Worm (Caenorhabditis elegans): Measurements from ENCODE around the gene F58H1.2.

F58H1.2 gene

ce11 chrV:11901260-11901659 is 27.6 kb upstream of the F58H1.2 start:
- TF ChIP-seq tbx-11 (GFP tag; IDR thresholded peaks at IDR 0.05): no peak
- TF ChIP-seq scrt-1 (GFP tag; IDR thresholded peaks at IDR 0.05): no peak
- TF ChIP-seq B0310.2 (tag; optimal IDR thresholded peaks at IDR 0.05): no peak
- no peak for TF ChIP-seq hmbx-1 (tag; optimal IDR thresholded peaks at IDR 0.05)
- no peak for TF ChIP-seq sea-1 (GFP tag; conservative IDR thresholded peaks at IDR 0.05)
- no peak for TF ChIP-seq pes-1 (GFP tag; IDR thresholded peaks at IDR 0.05)
- no peak for TF ChIP-seq ets-7 (tag; optimal IDR thresholded peaks at IDR 0.05)
- TF ChIP-seq ceh-36 (tag; optimal IDR thresholded peaks at IDR 0.05): no peak

ce11 chrV:11902161-11902560 is 26.7 kb upstream of the F58H1.2 start:
- TF ChIP-seq tra-4 (tag; optimal IDR thresholded peaks at IDR 0.05) (no peak), sea-1 (GFP tag; conservative IDR thresholded peaks at IDR 0.05) (no peak), flt-1 (GFP tag; IDR thresholded peaks at IDR 0.05) (no peak)

- no peak for TF ChIP-seq flt-1 (GFP tag; IDR thresholded peaks at IDR 0.05)
- no peak for TF ChIP-seq hnd-1 (tag; optimal IDR thresholded peaks at IDR 0.05)
- no peak for TF ChIP-seq hmbx-1 (tag; optimal IDR thresholded peaks at IDR 0.05)
- no peak for TF ChIP-seq ceh-13 (GFP tag; optimal IDR thresholded peaks at IDR 0.05)
- TF ChIP-seq tra-4 (tag; optimal IDR thresholded peaks at IDR 0.05): no peak
- no peak for TF ChIP-seq tbx-37 (GFP tag; conservative IDR thresholded peaks at IDR 0.05)
- TF ChIP-seq tbx-11 (GFP tag; IDR thresholded peaks at IDR 0.05): no peak
- TF ChIP-seq hmg-4 (GFP tag; optimal IDR thresholded peaks at IDR 0.05): no peak
- no peak for TF ChIP-seq aly-1 (tag; optimal IDR thresholded peaks at IDR 0.05)
- no peak for TF ChIP-seq ceh-36 (tag; optimal IDR thresholded peaks at IDR 0.05)
- no peak for TF ChIP-seq B0310.2 (tag; optimal IDR thresholded peaks at IDR 0.05)
- TF ChIP-seq F13C5.2 (tag; optimal IDR thresholded peaks at IDR 0.05): no peak
- TF ChIP-seq ama-1 (optimal IDR thresholded peaks at IDR 0.05): no peak
- TF ChIP-seq pes-1 (GFP tag; IDR thresholded peaks at IDR 0.05): no peak
- TF ChIP-seq ets-7 (tag; optimal IDR thresholded peaks at IDR 0.05): no peak
- no peak for TF ChIP-seq sea-1 (GFP tag; conservative IDR thresholded peaks at IDR 0.05)
- no peak for TF ChIP-seq scrt-1 (GFP tag; IDR thresholded peaks at IDR 0.05)
Observed at ce11 chrV:11905977-11906376, 22.9 kb upstream of the F58H1.2 start.

DNA sequence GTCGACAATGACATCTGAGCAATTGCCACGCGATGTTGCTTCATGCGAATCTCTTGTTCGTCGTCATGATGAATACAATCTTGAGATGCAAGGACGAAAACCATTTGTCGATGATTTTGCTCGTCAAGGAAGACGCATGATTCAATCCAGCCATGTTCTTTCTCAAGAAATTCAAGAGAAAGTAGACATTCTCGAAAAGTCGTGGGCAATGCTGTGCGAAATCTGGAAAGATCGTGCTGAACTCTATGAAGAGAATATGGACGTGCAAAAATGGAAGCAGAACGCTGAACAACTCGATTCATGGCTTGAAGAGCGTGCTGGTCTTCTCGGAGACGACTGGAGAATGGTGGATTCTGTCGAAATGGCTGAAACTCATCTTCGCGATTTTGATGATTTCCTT is 15.6 kb upstream of the F58H1.2 start:
- TF ChIP-seq aly-1 (tag; optimal IDR thresholded peaks at IDR 0.05): peak; percentile 18
- TF ChIP-seq hmbx-1 (tag; optimal IDR thresholded peaks at IDR 0.05): no peak

DNA sequence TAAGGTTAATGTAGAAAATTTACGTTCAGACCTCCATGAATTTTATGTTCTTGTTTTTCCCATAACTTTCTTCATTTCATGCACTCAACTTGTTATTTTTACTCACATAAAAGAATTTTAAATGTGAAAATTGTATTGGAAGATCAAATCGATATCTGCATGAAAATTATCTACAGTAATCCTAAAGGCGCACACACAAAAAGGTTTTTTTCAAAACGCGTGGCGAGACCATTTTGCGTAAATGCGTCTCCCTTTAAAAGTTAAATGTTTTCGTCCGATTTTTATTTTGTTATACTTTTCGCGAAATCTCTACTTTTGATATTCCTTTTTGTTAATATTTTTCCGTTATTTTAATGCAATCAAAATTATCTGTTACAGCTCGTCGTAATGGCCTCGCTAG is 11.7 kb upstream of the F58H1.2 start, which contains the start of gene R31.2:
R31.2 (plus strand) TSS at position 388 of the 400 bp plus-strand sequence.
- TF ChIP-seq hnd-1 (tag; optimal IDR thresholded peaks at IDR 0.05) (no peak), F13C5.2 (tag; optimal IDR thresholded peaks at IDR 0.05) (no peak), tbx-37 (GFP tag; conservative IDR thresholded peaks at IDR 0.05) (no peak), ceh-36 (tag; optimal IDR thresholded peaks at IDR 0.05) (no peak), ceh-13 (GFP tag; optimal IDR thresholded peaks at IDR 0.05) (no peak), hmg-4 (GFP tag; optimal IDR thresholded peaks at IDR 0.05) (no peak), sea-1 (GFP tag; conservative IDR thresholded peaks at IDR 0.05) (no peak), ama-1 (optimal IDR thresholded peaks at IDR 0.05) (no peak), flt-1 (GFP tag; IDR thresholded peaks at IDR 0.05) (no peak), pes-1 (GFP tag; IDR thresholded peaks at IDR 0.05) (no peak), hmbx-1 (tag; optimal IDR thresholded peaks at IDR 0.05) (no peak), scrt-1 (GFP tag; IDR thresholded peaks at IDR 0.05) (no peak), tbx-11 (GFP tag; IDR thresholded peaks at IDR 0.05) (no peak), tra-4 (tag; optimal IDR thresholded peaks at IDR 0.05) (no peak), ets-7 (tag; optimal IDR thresholded peaks at IDR 0.05) (no peak), aly-1 (tag; optimal IDR thresholded peaks at IDR 0.05) (no peak), B0310.2 (tag; optimal IDR thresholded peaks at IDR 0.05) (no peak)

ce11 chrV:11919639-11920038 is 9.3 kb upstream of the F58H1.2 start:
- no peak for TF ChIP-seq flt-1 (GFP tag; IDR thresholded peaks at IDR 0.05)
- TF ChIP-seq hmg-4 (GFP tag; optimal IDR thresholded peaks at IDR 0.05): no peak
- no peak for TF ChIP-seq hnd-1 (tag; optimal IDR thresholded peaks at IDR 0.05)

ce11 chrV:11921229-11921628 is 7.7 kb upstream of the F58H1.2 start:
- TF ChIP-seq ets-7 (tag; optimal IDR thresholded peaks at IDR 0.05): no peak
- no peak for TF ChIP-seq F13C5.2 (tag; optimal IDR thresholded peaks at IDR 0.05)
- no peak for TF ChIP-seq tbx-11 (GFP tag; IDR thresholded peaks at IDR 0.05)
- no peak for TF ChIP-seq sea-1 (GFP tag; conservative IDR thresholded peaks at IDR 0.05)
- no peak for TF ChIP-seq ceh-36 (tag; optimal IDR thresholded peaks at IDR 0.05)
- TF ChIP-seq tra-4 (tag; optimal IDR thresholded peaks at IDR 0.05): no peak
- TF ChIP-seq ama-1 (optimal IDR thresholded peaks at IDR 0.05): no peak
- TF ChIP-seq scrt-1 (GFP tag; IDR thresholded peaks at IDR 0.05): no peak
- TF ChIP-seq tbx-37 (GFP tag; conservative IDR thresholded peaks at IDR 0.05): no peak
- no peak for TF ChIP-seq aly-1 (tag; optimal IDR thresholded peaks at IDR 0.05)

DNA sequence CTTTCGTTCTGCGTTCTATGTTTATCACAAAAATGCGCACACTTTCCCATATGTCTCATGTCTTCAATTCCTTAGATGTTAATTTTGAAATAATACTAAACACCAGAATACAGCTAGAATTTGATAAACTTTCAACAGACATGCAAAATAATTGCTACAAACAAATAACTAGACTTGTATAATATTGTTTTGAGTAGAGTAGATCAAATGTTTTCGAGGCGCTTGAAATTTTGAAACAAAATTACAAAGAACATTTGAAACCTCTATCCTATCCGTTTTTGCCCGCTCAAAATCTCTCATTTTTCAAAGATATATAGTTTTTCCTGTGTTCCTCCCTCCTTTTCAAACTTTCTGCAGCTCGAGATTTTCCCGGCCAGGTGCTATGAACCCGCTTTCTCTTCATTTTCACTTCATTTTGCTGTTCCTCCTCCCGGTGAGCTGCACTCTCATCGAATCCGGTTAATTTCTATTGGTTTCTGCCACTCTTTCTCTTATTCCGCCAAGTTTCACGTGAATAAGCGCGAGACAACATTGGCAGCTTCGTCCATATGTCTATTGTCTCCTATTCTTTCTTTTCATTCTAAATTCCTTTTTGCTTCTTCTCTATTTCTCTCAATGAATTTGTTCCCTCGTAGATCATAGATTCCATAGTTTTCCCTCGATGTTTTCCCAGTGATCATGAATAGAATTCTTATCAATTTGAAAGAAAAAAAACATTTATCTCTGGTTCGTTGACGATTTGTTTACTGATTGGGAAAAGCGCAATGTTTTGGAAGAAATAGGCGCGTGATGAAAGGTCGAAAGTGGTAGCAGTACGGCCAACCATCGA is 7.0 kb upstream of the F58H1.2 start:
- no peak for TF ChIP-seq scrt-1 (GFP tag; IDR thresholded peaks at IDR 0.05)
- no peak for TF ChIP-seq ceh-13 (GFP tag; optimal IDR thresholded peaks at IDR 0.05)
- no peak for TF ChIP-seq tbx-11 (GFP tag; IDR thresholded peaks at IDR 0.05)
- TF ChIP-seq aly-1 (tag; optimal IDR thresholded peaks at IDR 0.05): no peak
- TF ChIP-seq ets-7 (tag; optimal IDR thresholded peaks at IDR 0.05): no peak
